Worm (Caenorhabditis elegans) whole organism, L1 larva: ENCODE results near the gene nfi-1.

Experiments used
- aha-1 ChIP-seq: fragments of 150-350 bp; optimal IDR thresholded peaks from 2 replicates; lab custom pipeline; 2014; ENCODE audit warnings: missing biosample characterization, missing genetic modification characterization
- dpl-1 ChIP-seq, 3 experiments: fragments of 150-350 bp in 2 of 3; sonication (generic microtip) in 1 of 3; optimal IDR thresholded peaks; 2 replicates each; lab custom pipeline; 2014 to 2017; ENCODE audit warnings: missing biosample characterization in 3 of 3, missing genetic modification characterization in 3 of 3, missing genetic modification reagents in 3 of 3
- elt-2 ChIP-seq: sonication (generic microtip); optimal IDR thresholded peaks from 2 replicates; lab custom pipeline; 2016; ENCODE audit warnings: missing genetic modification characterization, mild to moderate bottlenecking, inconsistent platforms, missing compliant biosample characterization, missing genetic modification reagents
- fos-1 ChIP-seq: fragments of 150-350 bp; optimal IDR thresholded peaks from 2 replicates; lab custom pipeline; 2014; ENCODE audit warnings: missing biosample characterization, missing genetic modification characterization
- irx-1 ChIP-seq: sonication (generic microtip); optimal IDR thresholded peaks from 2 replicates; lab custom pipeline; 2016; ENCODE audit warnings: missing genetic modification characterization, missing compliant biosample characterization
- lsy-2 ChIP-seq, 2 experiments: fragments of 150-350 bp; optimal IDR thresholded peaks; 2 replicates each; lab custom pipeline; 2014; ENCODE audit warnings: missing biosample characterization in 2 of 2, missing genetic modification characterization in 2 of 2
- mep-1 ChIP-seq: fragments of 150-350 bp; optimal IDR thresholded peaks from 2 replicates; lab custom pipeline; 2014; ENCODE audit warnings: missing biosample characterization, missing genetic modification characterization
- rnt-1 ChIP-seq: sonication (generic microtip); optimal IDR thresholded peaks from 2 replicates; lab custom pipeline; 2016; ENCODE audit warnings: mild to moderate bottlenecking, missing genetic modification characterization, moderate library complexity, missing compliant biosample characterization
- zag-1 ChIP-seq: fragments of 150-350 bp; optimal IDR thresholded peaks from 2 replicates; lab custom pipeline; 2014; ENCODE audit warnings: missing biosample characterization, missing genetic modification characterization

ce11 chrII:7543808-7544207, 5.8 kb downstream of the nfi-1 start, which contains the start of gene rol-8:
- TF ChIP-seq irx-1 (tag; lab: Kevin White, UChicago) (no peak), elt-2 (no peak), zag-1 (tag; lab: Kevin White, UChicago) (no peak), dpl-1 (GFP tag; optimal IDR thresholded peaks at IDR 0.05; lab: Kevin White, UChicago) (no peak), rnt-1 (tag; lab: Kevin White, UChicago) (no peak), lsy-2 (tag; optimal IDR thresholded peaks at IDR 0.05; lab: Kevin White, UChicago) (no peak), mep-1 (tag; lab: Kevin White, UChicago) (no peak), aha-1 (tag; lab: Kevin White, UChicago) (no peak), fos-1 (tag; lab: Kevin White, UChicago) (no peak)
